Fruit fly (Drosophila melanogaster): Measurements from ENCODE around the gene Cox17.

Cox17 gene

dm6 chrX:15076606-15077005, 7.9 kb downstream of the Cox17 start (continued):
- TF ChIP-seq Atf3 (GFP tag; optimal IDR thresholded peaks at IDR 0.05) = no peak

DNA sequence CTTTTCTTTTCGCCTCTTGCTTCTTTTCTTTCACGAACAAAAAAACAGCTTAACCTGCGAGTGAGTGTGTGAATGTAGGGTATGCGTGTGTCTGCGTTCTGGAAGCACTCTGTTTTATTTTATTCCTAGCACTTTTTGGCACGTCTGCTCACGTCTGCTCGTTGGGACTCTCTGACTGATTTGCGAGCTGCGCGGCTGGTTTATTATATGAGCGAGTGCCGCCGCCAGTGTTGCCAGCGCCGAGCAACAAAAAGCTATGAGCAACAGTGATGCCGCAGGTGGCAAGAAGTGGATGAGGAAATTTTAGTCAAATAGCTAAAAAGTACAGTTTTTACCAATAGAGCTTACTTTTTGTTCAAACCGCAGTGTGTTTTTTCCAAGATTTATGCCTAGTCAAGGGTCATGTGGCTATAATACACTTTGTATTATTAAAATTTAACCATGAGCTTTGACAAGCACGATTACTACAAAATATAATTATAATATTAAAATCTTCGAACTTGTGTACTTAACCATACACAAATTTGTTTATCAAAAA, 8.4 kb downstream of the Cox17 start, which contains the start of gene Lsd-2:
Lsd-2 (minus strand) TSS at position 183 of the 538 bp plus-strand sequence.
- TF ChIP-seq CG18599 (GFP tag; optimal IDR thresholded peaks at IDR 0.05) (no peak), Awh (GFP tag; IDR thresholded peaks at IDR 0.05) (0 out of 2 replicates have a peak, but pooled peaks have one; percentile 46), CG32772 (GFP tag; IDR thresholded peaks at IDR 0.05) (0 out of 2 replicates have a peak, but pooled peaks have one; percentile 9), HHEX (GFP tag; optimal IDR thresholded peaks at IDR 0.05) (peak; percentile 24), YL-1 (GFP tag; optimal IDR thresholded peaks at IDR 0.05) (no peak), nerfin-2 (GFP tag; IDR thresholded peaks at IDR 0.05; ENCODE audit: partially characterized antibody) (no peak), CG9797 (GFP tag; optimal IDR thresholded peaks at IDR 0.05) (no peak), Abd-B (GFP tag; optimal IDR thresholded peaks at IDR 0.05) (peak; percentile 4), CG18764 (GFP tag; optimal IDR thresholded peaks at IDR 0.05) (no peak), bcd (GFP tag; optimal IDR thresholded peaks at IDR 0.05) (no peak), CG11504 (tag; optimal IDR thresholded peaks at IDR 0.05) (peak; percentile 94), crol (GFP tag; IDR thresholded peaks at IDR 0.05) (no peak), CG11093 (GFP tag; IDR thresholded peaks at IDR 0.05) (no peak), Dek (tag; optimal IDR thresholded peaks at IDR 0.05) (no peak), CG14014 (GFP tag; IDR thresholded peaks at IDR 0.05) (peak; percentile 41; the same call in 1 of the 2 replicates), eyg (GFP tag; optimal IDR thresholded peaks at IDR 0.05) (peak; percentile 25), CrebB (tag; optimal IDR thresholded peaks at IDR 0.05) (no peak), MBD-R2 (GFP tag; IDR thresholded peaks at IDR 0.05) (no peak; the same call in 1 of the 2 replicates), CG8765 (GFP tag; IDR thresholded peaks at IDR 0.05) (no peak), chm (GFP tag; IDR thresholded peaks at IDR 0.05) (0 out of 2 replicates have a peak, but pooled peaks have one; percentile 43), Xrp1 (GFP tag; IDR thresholded peaks at IDR 0.05) (peak; percentile 12; the same call in 1 of the 2 replicates), Lhr (GFP tag; optimal IDR thresholded peaks at IDR 0.05) (no peak), CG11398 (GFP tag; optimal IDR thresholded peaks at IDR 0.05) (no peak), prd (optimal IDR thresholded peaks at IDR 0.05) (no peak), prd (GFP tag; IDR thresholded peaks at IDR 0.05) (peak; percentile 39; the same call in 2 of the 3 replicates), CG17361 (GFP tag; IDR thresholded peaks at IDR 0.05) (no peak), Sry-β (GFP tag; optimal IDR thresholded peaks at IDR 0.05) (peak; percentile 96), CG12155 (GFP tag; optimal IDR thresholded peaks at IDR 0.05) (peak; percentile 81), lmd (GFP tag; IDR thresholded peaks at IDR 0.05) (no peak; the same call in 1 of the 2 replicates), CG8281 (tag; optimal IDR thresholded peaks at IDR 0.05) (no peak), fd3F (GFP tag; optimal IDR thresholded peaks at IDR 0.05) (no peak), danr (GFP tag; IDR thresholded peaks at IDR 0.05) (no peak), CG8359 (GFP tag; optimal IDR thresholded peaks at IDR 0.05; ENCODE audit: borderline replicate concordance) (no peak), CG10431 (GFP tag; optimal IDR thresholded peaks at IDR 0.05) (no peak), Bgb (GFP tag; IDR thresholded peaks at IDR 0.05; ENCODE audit: partially characterized antibody) (peak; percentile 49; the same call in 1 of the 2 replicates), CG32532 (GFP tag; IDR thresholded peaks at IDR 0.05) (peak; percentile 35; the same call in 1 of the 2 replicates), exex (tag; optimal IDR thresholded peaks at IDR 0.05) (no peak), CG16863 (GFP tag; optimal IDR thresholded peaks at IDR 0.05) (no peak), CG17612 (GFP tag; IDR thresholded peaks at IDR 0.05) (no peak), salm (tag; optimal IDR thresholded peaks at IDR 0.05) (no peak), CG14860 (GFP tag; IDR thresholded peaks at IDR 0.05; ENCODE audit: partially characterized antibody) (no peak), dysf (GFP tag; IDR thresholded peaks at IDR 0.05) (no peak), CG12299 (tag; optimal IDR thresholded peaks at IDR 0.05) (no peak), ken (GFP tag; IDR thresholded peaks at IDR 0.05) (0 out of 3 replicates have a peak, but pooled peaks have one; percentile 29), Opbp (GFP tag; IDR thresholded peaks at IDR 0.05; ENCODE audit: partially characterized antibody) (no peak), Asciz (GFP tag; optimal IDR thresholded peaks at IDR 0.05) (no peak), NC2β (GFP tag; optimal IDR thresholded peaks at IDR 0.05) (peak; percentile 26)

Data from whole organism, embryonic.